Worm (Caenorhabditis elegans) whole organism, L3 larva: Measurements from ENCODE around the gene Y62H9A.4.

Experiments
- lin-15B ChIP-seq: fragments of 150-350 bp; optimal IDR thresholded peaks from 2 replicates; lab custom pipeline; 2014; ENCODE audit warnings: missing biosample characterization, missing genetic modification characterization
- lin-39 ChIP-seq: fragments of 150-350 bp; optimal IDR thresholded peaks from 2 replicates; lab custom pipeline; 2018; ENCODE audit warnings: missing biosample characterization, missing genetic modification reagents, missing genetic modification characterization
- ztf-11 ChIP-seq: fragments of 150-350 bp; optimal IDR thresholded peaks from 2 replicates; lab custom pipeline; 2014; ENCODE audit warnings: missing biosample characterization, missing genetic modification characterization

ce11 chrX:11869260-11869659 is 10.7 kb upstream of the Y62H9A.4 start, which contains the start of gene dot-1.2:
- TF ChIP-seq lin-15B (tag; lab: Kevin White, UChicago) (no peak), ztf-11 (tag; lab: Kevin White, UChicago) (no peak), lin-39 (tag; lab: Kevin White, UChicago) (no peak)
